Fruit fly (Drosophila melanogaster) whole organism, embryonic: ENCODE results near the gene RpL34b.

ENCODE experiments used
- Blimp-1 ChIP-seq: fragments of 200-800 bp; sonication (Bioruptor generic); optimal IDR thresholded peaks from 3 replicates; lab custom pipeline; 2018; ENCODE audit warnings: missing biosample characterization, missing genetic modification characterization, mild to moderate bottlenecking, moderate library complexity, missing genetic modification reagents
- BtbVII ChIP-seq: fragments of 200-800 bp; sonication (Bioruptor generic); optimal IDR thresholded peaks from 3 replicates; lab custom pipeline; 2017; ENCODE audit warnings: missing biosample characterization, mild to moderate bottlenecking, missing genetic modification characterization
- CG10147 ChIP-seq: fragments of 200-800 bp; sonication (Bioruptor generic); optimal IDR thresholded peaks from 2 replicates; lab custom pipeline; 2019; ENCODE audit warnings: missing biosample characterization, mild to moderate bottlenecking, missing genetic modification characterization, moderate library complexity
- CG10267 ChIP-seq: fragments of 200-800 bp; sonication (Bioruptor generic); optimal IDR thresholded peaks from 2 replicates; lab custom pipeline; 2018; ENCODE audit warnings: missing biosample characterization, mild to moderate bottlenecking, missing genetic modification characterization, moderate library complexity
- CG10462 ChIP-seq: fragments of 200-800 bp; sonication (Bioruptor generic); optimal IDR thresholded peaks from 2 replicates; lab custom pipeline; 2016; ENCODE audit warnings: missing biosample characterization, missing genetic modification characterization
- CG11456 ChIP-seq: fragments of 200-800 bp; sonication (Bioruptor generic); IDR thresholded peaks from 3 replicates; pipeline ENCODE4 v1.3.6; 2022; ENCODE audit warnings: missing biosample characterization, missing genetic modification characterization
- CG11504 ChIP-seq: fragments of 200-800 bp; sonication (Bioruptor generic); optimal IDR thresholded peaks from 3 replicates; lab custom pipeline; 2019; ENCODE audit warnings: missing biosample characterization, mild to moderate bottlenecking, missing genetic modification characterization, moderate library complexity
- CG11695 ChIP-seq: fragments of 200-800 bp; sonication (Bioruptor generic); IDR thresholded peaks from 3 replicates; pipeline ENCODE4 v1.3.6; 2022; ENCODE audit warnings: missing biosample characterization, missing genetic modification characterization
- CG11696 ChIP-seq: fragments of 200-800 bp; sonication (Bioruptor generic); IDR thresholded peaks from 2 replicates; pipeline ENCODE4 v1.3.6; 2022; ENCODE audit warnings: missing biosample characterization, missing genetic modification characterization
- CG14710 ChIP-seq: fragments of 200-800 bp; sonication (Bioruptor generic); optimal IDR thresholded peaks from 3 replicates; lab custom pipeline; 2019; ENCODE audit warnings: missing biosample characterization, mild to moderate bottlenecking, missing genetic modification characterization, moderate library complexity
- CG16813 ChIP-seq: fragments of 200-800 bp; sonication (Bioruptor generic); IDR thresholded peaks from 3 replicates; pipeline ENCODE4 v1.3.6; 2022; ENCODE audit warnings: missing biosample characterization, missing genetic modification characterization; ENCODE audit not compliant: partially characterized antibody
- CG2678 ChIP-seq: fragments of 200-800 bp; sonication (Bioruptor generic); optimal IDR thresholded peaks from 3 replicates; lab custom pipeline; 2019; ENCODE audit warnings: missing biosample characterization, mild to moderate bottlenecking, missing genetic modification characterization, moderate library complexity
- CG2875 ChIP-seq: fragments of 200-800 bp; sonication (Bioruptor generic); optimal IDR thresholded peaks from 2 replicates; lab custom pipeline; 2017; ENCODE audit warnings: missing biosample characterization, mild to moderate bottlenecking, missing genetic modification characterization, missing genetic modification reagents
- CG3163 ChIP-seq: fragments of 200-800 bp; sonication (Bioruptor generic); optimal IDR thresholded peaks from 3 replicates; lab custom pipeline; 2016; ENCODE audit warnings: missing biosample characterization, missing genetic modification characterization
- CG4854 ChIP-seq: fragments of 200-800 bp; sonication (Bioruptor generic); optimal IDR thresholded peaks from 2 replicates; lab custom pipeline; 2016; ENCODE audit warnings: missing biosample characterization, missing genetic modification characterization, inconsistent platforms
- CG5953 ChIP-seq: fragments of 200-800 bp; sonication (Bioruptor generic); IDR thresholded peaks from 2 replicates; pipeline ENCODE4 v1.3.6; 2022; ENCODE audit warnings: missing biosample characterization, missing genetic modification characterization
- CG8944 ChIP-seq: fragments of 200-800 bp; sonication (Bioruptor generic); optimal IDR thresholded peaks from 3 replicates; lab custom pipeline; 2016; ENCODE audit warnings: missing biosample characterization, missing genetic modification characterization
- CG9215 ChIP-seq: fragments of 200-800 bp; sonication (Bioruptor generic); IDR thresholded peaks from 2 replicates; pipeline ENCODE4 v1.3.6; 2022; ENCODE audit warnings: missing biosample characterization, missing genetic modification characterization
- CG9817 ChIP-seq: fragments of 200-800 bp; sonication (Bioruptor generic); optimal IDR thresholded peaks from 2 replicates; lab custom pipeline; 2018; ENCODE audit warnings: missing biosample characterization, mild to moderate bottlenecking, missing genetic modification characterization, moderate library complexity
- CHES-1-like ChIP-seq: fragments of 200-800 bp; sonication (Bioruptor generic); optimal IDR thresholded peaks from 2 replicates; lab custom pipeline; 2016; ENCODE audit warnings: missing biosample characterization, missing genetic modification characterization
- Fer3 ChIP-seq: fragments of 200-800 bp; sonication (Bioruptor generic); optimal IDR thresholded peaks from 2 replicates; lab custom pipeline; 2018; ENCODE audit warnings: missing biosample characterization, mild to moderate bottlenecking, missing genetic modification characterization, moderate library complexity
- Gug ChIP-seq: fragments of 200-800 bp; sonication (Bioruptor generic); IDR thresholded peaks from 4 replicates; pipeline ENCODE4 v1.3.6; 2022; ENCODE audit warnings: missing biosample characterization, missing genetic modification characterization
- Hmr ChIP-seq: fragments of 200-800 bp; sonication (Bioruptor generic); optimal IDR thresholded peaks from 3 replicates; lab custom pipeline; 2017; ENCODE audit warnings: mild to moderate bottlenecking, missing biosample characterization, missing genetic modification reagents, missing genetic modification characterization
- Hr78 ChIP-seq, 2 experiments: fragments of 200-800 bp in 1 of 2; fragments of >200 bp in 1 of 2; sonication (Bioruptor generic) in 1 of 2; optimal IDR thresholded peaks; 2 replicates each; lab custom pipeline; 2017 to 2019; ENCODE audit warnings: missing biosample characterization in 2 of 2, missing genetic modification characterization in 2 of 2, mild to moderate bottlenecking in 1 of 2, moderate library complexity in 1 of 2
- Kr ChIP-seq: fragments of 200-800 bp; sonication (Bioruptor generic); optimal IDR thresholded peaks from 2 replicates; lab custom pipeline; 2017; ENCODE audit warnings: missing biosample characterization, mild to moderate bottlenecking, missing genetic modification characterization
- Lpt ChIP-seq: fragments of >200 bp; optimal IDR thresholded peaks from 2 replicates; lab custom pipeline; 2018; ENCODE audit warnings: missing biosample characterization, missing genetic modification characterization
- Poxn ChIP-seq: fragments of 200-800 bp; sonication (Bioruptor generic); IDR thresholded peaks from 2 replicates; pipeline ENCODE4 v1.3.6; 2022; ENCODE audit warnings: missing biosample characterization, missing genetic modification characterization
- Ptx1 ChIP-seq: fragments of 200-800 bp; sonication (Bioruptor generic); IDR thresholded peaks from 2 replicates; pipeline ENCODE4 v1.3.6; 2022; ENCODE audit warnings: missing biosample characterization, missing genetic modification characterization
- ac ChIP-seq: fragments of 200-800 bp; sonication (Bioruptor generic); optimal IDR thresholded peaks from 3 replicates; lab custom pipeline; 2017; ENCODE audit warnings: missing biosample characterization, mild to moderate bottlenecking, missing genetic modification characterization
- ato ChIP-seq: fragments of 200-800 bp; sonication (Bioruptor generic); IDR thresholded peaks from 2 replicates; pipeline ENCODE4 v1.3.6; 2022; ENCODE audit warnings: missing biosample characterization, missing genetic modification characterization; ENCODE audit not compliant: partially characterized antibody
- btn ChIP-seq: fragments of 200-800 bp; sonication (Bioruptor generic); optimal IDR thresholded peaks from 2 replicates; lab custom pipeline; 2016; ENCODE audit warnings: missing biosample characterization, missing genetic modification characterization
- caup ChIP-seq: fragments of 200-800 bp; sonication (Bioruptor generic); optimal IDR thresholded peaks from 3 replicates; lab custom pipeline; 2017; ENCODE audit warnings: missing biosample characterization, mild to moderate bottlenecking, missing genetic modification characterization, moderate library complexity; ENCODE audit not compliant: severe bottlenecking
- dati ChIP-seq: fragments of 200-800 bp; sonication (Bioruptor generic); IDR thresholded peaks from 2 replicates; pipeline ENCODE4 v1.3.6; 2022; ENCODE audit warnings: missing biosample characterization, missing genetic modification characterization
- en ChIP-seq: fragments of 200-800 bp; sonication (Bioruptor generic); optimal IDR thresholded peaks from 2 replicates; lab custom pipeline; 2016; ENCODE audit warnings: missing biosample characterization, missing genetic modification characterization
- eyg ChIP-seq: fragments of 200-800 bp; sonication (Bioruptor generic); optimal IDR thresholded peaks from 3 replicates; lab custom pipeline; 2016; ENCODE audit warnings: missing biosample characterization, missing genetic modification characterization
- ftz-f1 ChIP-seq: fragments of 200-800 bp; sonication (Bioruptor generic); optimal IDR thresholded peaks from 2 replicates; lab custom pipeline; 2016; ENCODE audit warnings: missing biosample characterization, missing genetic modification characterization
- gsb-n ChIP-seq: fragments of 200-800 bp; sonication (Bioruptor generic); optimal IDR thresholded peaks from 3 replicates; lab custom pipeline; 2018; ENCODE audit warnings: missing biosample characterization, mild to moderate bottlenecking, missing genetic modification characterization
- hb ChIP-seq: fragments of 200-800 bp; sonication (Bioruptor generic); IDR thresholded peaks from 3 replicates; pipeline ENCODE4 v1.3.6; 2022; ENCODE audit warnings: missing biosample characterization, missing genetic modification characterization; ENCODE audit not compliant: partially characterized antibody
- jigr1 ChIP-seq: fragments of 200-800 bp; sonication (Bioruptor generic); IDR thresholded peaks from 3 replicates; pipeline ENCODE4 v1.3.6; 2022; ENCODE audit warnings: missing biosample characterization, missing genetic modification characterization
- kay ChIP-seq: fragments of 200-800 bp; sonication (Bioruptor generic); optimal IDR thresholded peaks from 2 replicates; lab custom pipeline; 2016; ENCODE audit warnings: missing biosample characterization, missing genetic modification characterization
- mld ChIP-seq: fragments of 200-800 bp; sonication (Bioruptor generic); IDR thresholded peaks from 3 replicates; pipeline ENCODE4 v1.3.6; 2022; ENCODE audit warnings: missing biosample characterization, missing genetic modification characterization; ENCODE audit not compliant: partially characterized antibody
- peb ChIP-seq: fragments of 200-800 bp; sonication (Bioruptor generic); IDR thresholded peaks from 2 replicates; pipeline ENCODE4 v1.3.6; 2022; ENCODE audit warnings: missing biosample characterization, missing genetic modification characterization
- pum ChIP-seq: fragments of 200-800 bp; sonication (Bioruptor generic); optimal IDR thresholded peaks from 2 replicates; lab custom pipeline; 2016; ENCODE audit warnings: missing biosample characterization, missing genetic modification characterization
- row ChIP-seq: fragments of 200-800 bp; sonication (Bioruptor generic); IDR thresholded peaks from 3 replicates; pipeline ENCODE4 v1.3.6; 2022; ENCODE audit warnings: missing biosample characterization, missing genetic modification characterization
- schlank ChIP-seq: fragments of 200-800 bp; sonication (Bioruptor generic); optimal IDR thresholded peaks from 2 replicates; lab custom pipeline; 2018; ENCODE audit warnings: missing biosample characterization, mild to moderate bottlenecking, missing genetic modification characterization
- sd ChIP-seq: fragments of 200-800 bp; sonication (Bioruptor generic); optimal IDR thresholded peaks from 3 replicates; lab custom pipeline; 2018; ENCODE audit warnings: missing biosample characterization, mild to moderate bottlenecking, missing genetic modification characterization, moderate library complexity
- yki ChIP-seq: fragments of >200 bp; optimal IDR thresholded peaks from 3 replicates; lab custom pipeline; 2018
- zen2 ChIP-seq: fragments of 200-800 bp; sonication (Bioruptor generic); IDR thresholded peaks from 3 replicates; pipeline ENCODE4 v1.3.6; 2022; ENCODE audit warnings: missing biosample characterization, missing genetic modification characterization; ENCODE audit not compliant: partially characterized antibody

RpL34b gene

dm6 chr3R:9434543-9435407, 33.7 kb upstream of the RpL34b start (continued):
- TF ChIP-seq CG2678 (tag; lab: Kevin White, UChicago) (peak; percentile 93), ato (GFP tag; lab: Robert Waterston, UW) (no peak), CG11695 (GFP tag; lab: Robert Waterston, UW) (peak; percentile 88), CG2875 (GFP tag; lab: Kevin White, UChicago) (peak; percentile 56), CG11456 (GFP tag; lab: Robert Waterston, UW) (peak; percentile 82), ftz-f1 (GFP tag; lab: Kevin White, UChicago) (no peak), eyg (GFP tag; lab: Kevin White, UChicago) (peak; percentile 67), CG4854 (GFP tag; lab: Kevin White, UChicago) (peak; percentile 79), row (GFP tag; lab: Robert Waterston, UW) (peak; percentile 90), sd (tag; lab: Kevin White, UChicago) (peak; percentile 77), peb (GFP tag; lab: Robert Waterston, UW) (peak; percentile 69), CG10147 (GFP tag; lab: Kevin White, UChicago) (peak; percentile 82), caup (peak; percentile 85), CG9215 (peak; percentile 78), CG3163 (GFP tag; lab: Kevin White, UChicago) (peak; percentile 44), jigr1 (GFP tag; lab: Robert Waterston, UW) (peak; percentile 53; the same call in 1 of the 3 replicates), Hmr (peak; percentile 91), BtbVII (GFP tag; lab: Kevin White, UChicago) (peak; percentile 76), hb (GFP tag; lab: Robert Waterston, UW) (no peak), CG10462 (GFP tag; lab: Kevin White, UChicago) (peak; percentile 65), pum (GFP tag; lab: Kevin White, UChicago) (peak; percentile 76), zen2 (no peak), CHES-1-like (GFP tag; lab: Kevin White, UChicago) (peak; percentile 74), btn (GFP tag; lab: Kevin White, UChicago) (peak; percentile 45), Ptx1 (GFP tag; lab: Robert Waterston, UW) (peak; percentile 90), Blimp-1 (peak; percentile 85), ac (GFP tag; lab: Kevin White, UChicago) (no peak), Kr (no peak), CG11504 (tag; lab: Kevin White, UChicago) (peak; percentile 91), yki (lab: Kevin White, UChicago) (no peak), CG10267 (tag; lab: Kevin White, UChicago) (peak; percentile 82), schlank (tag; lab: Kevin White, UChicago) (peak; percentile 9), en (GFP tag; lab: Kevin White, UChicago) (peak; percentile 41), CG14710 (tag; lab: Kevin White, UChicago) (peak; percentile 67), Fer3 (tag; lab: Kevin White, UChicago) (peak; percentile 87), Hr78 (GFP tag; optimal IDR thresholded peaks at IDR 0.05; lab: Kevin White, UChicago) (peak in 1 of 2 experiments; percentile 67), Gug (GFP tag; lab: Robert Waterston, UW) (peak; percentile 64; the same call in 3 of the 4 replicates), dati (GFP tag; lab: Robert Waterston, UW) (peak; percentile 71; the same call in 1 of the 2 replicates), CG11696 (GFP tag; lab: Robert Waterston, UW) (peak; percentile 87), CG8944 (GFP tag; lab: Kevin White, UChicago) (peak; percentile 67), CG16813 (GFP tag; lab: Robert Waterston, UW) (no peak), CG5953 (GFP tag; lab: Robert Waterston, UW) (peak; percentile 68), CG9817 (tag; lab: Kevin White, UChicago) (peak; percentile 88), Poxn (GFP tag; lab: Robert Waterston, UW) (peak; percentile 68), kay (peak; percentile 76), Lpt (GFP tag; lab: Kevin White, UChicago) (no peak), mld (no peak), gsb-n (tag; lab: Kevin White, UChicago) (peak; percentile 75)
